Worm (Caenorhabditis elegans) whole organism, L4/young adult: ENCODE results near the gene glb-33.

Experiments used
- W03F9.2 ChIP-seq: fragments of 150-350 bp; optimal IDR thresholded peaks from 2 replicates; lab custom pipeline; 2014; ENCODE audit warnings: missing biosample characterization, missing genetic modification characterization
- dao-5 ChIP-seq: sonication (generic microtip); optimal IDR thresholded peaks from 2 replicates; lab custom pipeline; 2016; ENCODE audit warnings: missing genotype, missing genetic modification characterization, moderate library complexity, missing compliant biosample characterization
- him-1 ChIP-seq: sonication (generic microtip); optimal IDR thresholded peaks from 2 replicates; lab custom pipeline; 2016; ENCODE audit warnings: missing genotype, missing genetic modification reagents, missing genetic modification characterization, missing compliant biosample characterization

ce11 chrV:1349802-1350201 lies 2.1 kb upstream of the glb-33 start:
- TF ChIP-seq W03F9.2 (tag; lab: Kevin White, UChicago) (no peak), dao-5 (tag; lab: Kevin White, UChicago) (no peak), him-1 (tag; lab: Kevin White, UChicago) (no peak)
